Worm (Caenorhabditis elegans): ENCODE results near the gene Y38C1AA.19.

The Y38C1AA.19 gene

DNA sequence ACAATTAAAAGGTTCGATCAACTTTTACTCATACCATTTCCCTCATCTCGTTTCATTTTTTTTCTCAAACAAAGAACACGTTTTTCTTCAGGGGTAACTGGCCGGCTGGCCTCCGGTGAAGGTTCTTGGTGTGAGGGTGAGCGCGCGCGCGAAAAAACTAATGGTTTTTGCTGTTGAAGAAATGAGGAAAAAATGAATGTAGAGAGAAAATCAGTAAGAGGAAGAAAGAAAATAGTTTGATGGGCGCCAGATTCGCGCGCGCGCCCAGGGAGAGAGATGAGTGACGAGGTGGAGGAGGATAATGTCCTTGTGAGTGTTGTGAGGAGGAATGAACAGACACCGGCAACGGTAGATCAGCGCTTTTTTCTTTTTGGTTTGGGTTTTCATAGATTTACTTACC, 11.1 kb downstream of the Y38C1AA.19 start:
- TF ChIP-seq lin-38 (GFP tag; IDR thresholded peaks at IDR 0.05) (no peak), ctbp-1 (GFP tag; IDR thresholded peaks at IDR 0.05) (no peak), hlh-30 (tag; optimal IDR thresholded peaks at IDR 0.05; ENCODE audit: insufficient read depth) (peak; percentile 5), madf-9 (GFP tag; conservative IDR thresholded peaks at IDR 0.05) (no peak), gei-8 (GFP tag; optimal IDR thresholded peaks at IDR 0.05) (no peak), mdt-29 (GFP tag; IDR thresholded peaks at IDR 0.05) (no peak), unc-130 (GFP tag; optimal IDR thresholded peaks at IDR 0.05) (no peak), nhr-10 (tag; optimal IDR thresholded peaks at IDR 0.05) (no peak), nhr-111 (GFP tag; optimal IDR thresholded peaks at IDR 0.05) (no peak), nhr-41 (GFP tag; IDR thresholded peaks at IDR 0.05) (no peak), egl-27 (tag; optimal IDR thresholded peaks at IDR 0.05) (no peak), sdz-12 (GFP tag; optimal IDR thresholded peaks at IDR 0.05) (no peak), daf-16 (GFP tag; optimal IDR thresholded peaks at IDR 0.05) (no peak), daf-16 (tag; optimal IDR thresholded peaks at IDR 0.05) (no peak), daf-8 (GFP tag; IDR thresholded peaks at IDR 0.05) (no peak), lin-29 (GFP tag; IDR thresholded peaks at IDR 0.05) (no peak), zag-1 (tag; optimal IDR thresholded peaks at IDR 0.05) (no peak), nhr-237 (tag; optimal IDR thresholded peaks at IDR 0.05) (no peak), set-16 (GFP tag; IDR thresholded peaks at IDR 0.05) (0 out of 2 replicates have a peak, but pooled peaks have one; percentile 13), ceh-82 (tag; optimal IDR thresholded peaks at IDR 0.05) (no peak), ces-1 (GFP tag; optimal IDR thresholded peaks at IDR 0.05) (no peak), unc-62 (GFP tag; optimal IDR thresholded peaks at IDR 0.05 in 1 of 2) (peak in 1 of 2 experiments; percentile 78), unc-62 (tag; optimal IDR thresholded peaks at IDR 0.05) (no peak), F37D6.2 (tag; optimal IDR thresholded peaks at IDR 0.05) (no peak)

DNA sequence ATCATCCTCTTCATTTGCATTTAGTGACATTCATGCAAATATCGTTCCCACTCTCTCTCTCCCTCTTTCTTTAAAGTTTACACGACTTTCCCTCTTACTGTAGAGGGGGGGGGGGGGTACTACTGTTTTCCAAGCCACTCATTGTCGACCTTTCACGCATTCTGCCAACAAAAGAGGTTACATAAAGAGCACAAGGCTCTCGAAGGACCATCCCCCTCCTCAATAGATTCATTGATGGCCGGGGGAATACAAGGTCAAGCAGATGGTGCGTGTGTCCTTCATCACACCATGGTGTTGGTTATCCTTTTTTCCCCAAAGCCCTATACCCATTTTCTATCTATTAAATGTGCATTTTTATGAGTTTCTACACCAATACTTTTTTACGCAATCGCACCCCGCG, 13.0 kb downstream of the Y38C1AA.19 start:
- TF ChIP-seq aha-1 (tag) (peak; percentile 42), lin-39 (tag; optimal IDR thresholded peaks at IDR 0.05) (no peak)

DNA sequence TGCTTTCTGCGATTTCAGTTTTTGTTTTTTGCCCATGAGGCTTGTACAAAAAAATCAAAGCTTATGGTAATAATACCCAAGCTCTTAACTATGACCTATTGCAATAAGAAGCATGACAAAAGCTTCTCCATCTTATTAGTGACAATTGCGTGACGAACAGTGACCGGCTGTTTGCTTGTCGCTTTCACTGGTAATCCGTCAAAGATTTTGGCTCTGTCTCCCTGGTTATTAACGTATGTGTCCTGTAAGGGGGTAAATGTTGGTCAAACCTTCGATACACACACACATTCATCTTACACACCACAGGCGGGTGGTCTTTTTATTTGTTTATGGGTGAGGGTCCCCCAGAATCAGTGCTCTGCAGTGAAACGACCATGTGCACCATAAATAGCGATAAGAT, 14.2 kb downstream of the Y38C1AA.19 start:
- TF ChIP-seq spr-3 (GFP tag; optimal IDR thresholded peaks at IDR 0.05) (no peak), skn-1 (tag; optimal IDR thresholded peaks at IDR 0.05) (no peak), aha-1 (tag) (peak; percentile 56), ceh-82 (tag; optimal IDR thresholded peaks at IDR 0.05) (no peak)

DNA sequence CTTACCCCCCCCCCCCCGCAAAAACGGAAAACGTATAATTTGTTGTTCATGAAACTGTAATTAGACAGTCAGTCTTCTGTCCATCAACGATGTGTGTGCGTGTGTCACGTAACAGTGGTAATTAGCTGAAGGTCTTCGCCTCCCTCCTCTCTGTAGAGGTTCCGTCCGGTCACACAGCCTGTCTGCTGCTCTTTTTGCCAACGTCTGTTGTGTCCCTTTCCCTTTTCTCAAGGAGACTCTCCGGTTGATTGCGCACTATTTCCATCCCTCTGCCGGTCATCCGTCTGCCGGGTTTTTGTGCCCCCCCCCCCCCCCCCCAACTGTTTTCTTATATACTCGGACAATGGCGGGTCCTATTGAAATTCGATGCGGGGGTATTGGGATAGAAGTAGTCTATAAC, 15.7 kb downstream of the Y38C1AA.19 start:
- TF ChIP-seq zfp-3 (GFP tag; conservative IDR thresholded peaks at IDR 0.05) (0 out of 2 replicates have a peak, but pooled peaks have one; percentile 21), set-16 (GFP tag; IDR thresholded peaks at IDR 0.05) (peak; percentile 66), nhr-42 (GFP tag; IDR thresholded peaks at IDR 0.05) (no peak), lin-38 (GFP tag; IDR thresholded peaks at IDR 0.05) (no peak)

DNA sequence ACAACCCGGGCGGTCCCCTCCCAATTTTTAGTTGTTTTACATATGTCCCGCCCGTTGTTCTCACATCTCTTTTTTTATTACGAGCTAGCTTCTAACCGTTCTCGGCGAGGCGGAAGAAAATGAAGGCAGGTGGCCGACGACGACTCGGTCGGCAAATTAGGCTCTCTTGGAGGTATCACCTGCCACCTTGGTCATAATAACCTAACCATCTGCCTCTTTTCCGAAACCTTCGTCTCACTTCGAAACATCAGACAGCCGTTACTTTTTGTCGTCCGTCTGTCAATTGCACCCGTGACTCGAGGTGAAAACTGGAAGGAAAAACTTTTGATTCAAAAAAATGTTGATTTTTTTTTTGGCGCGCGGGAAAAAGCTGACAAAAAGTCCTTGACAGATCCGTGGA, 17.5 kb downstream of the Y38C1AA.19 start:
- TF ChIP-seq duxl-1 (tag; optimal IDR thresholded peaks at IDR 0.05; ENCODE audit: poor library complexity) (no peak), ztf-7 (tag; optimal IDR thresholded peaks at IDR 0.05) (no peak), snpc-4 (tag; optimal IDR thresholded peaks at IDR 0.05) (no peak), zag-1 (tag; optimal IDR thresholded peaks at IDR 0.05) (no peak), F26F4.8 (GFP tag; conservative IDR thresholded peaks at IDR 0.05) (no peak), set-16 (GFP tag; IDR thresholded peaks at IDR 0.05) (no peak), jun-1 (tag; optimal IDR thresholded peaks at IDR 0.05) (no peak), ceh-28 (tag; optimal IDR thresholded peaks at IDR 0.05) (no peak), ces-1 (GFP tag; optimal IDR thresholded peaks at IDR 0.05) (no peak), Y105C5A.15 (GFP tag; IDR thresholded peaks at IDR 0.05) (no peak), cey-2 (tag; optimal IDR thresholded peaks at IDR 0.05; ENCODE audit: borderline replicate concordance, insufficient read depth) (no peak), spr-1 (tag; optimal IDR thresholded peaks at IDR 0.05) (no peak), Y48G9A.11 (GFP tag; IDR thresholded peaks at IDR 0.05) (no peak), madf-5 (GFP tag; IDR thresholded peaks at IDR 0.05) (no peak), fkh-10 (GFP tag; optimal IDR thresholded peaks at IDR 0.05) (no peak), ceh-62 (tag; optimal IDR thresholded peaks at IDR 0.05) (no peak), T20F7.1 (GFP tag; optimal IDR thresholded peaks at IDR 0.05) (no peak), R02D3.7 (tag; optimal IDR thresholded peaks at IDR 0.05) (no peak)
